Comparison of ENCODE assay signal across 1 fruit fly cellular context in genomic region chrX:6646846-6647245, dm6.
TF ChIP-seq lines count a peak whose summit lies in the region.

No protein-coding gene starts in this region.

TF ChIP-seq in whole organism, prepupa, 60 proteins besides CTCF, POLR2A, EP300 and RAD21 (continued from another document):
- no peak for TF ChIP-seq Eip75B (GFP tag; optimal IDR thresholded peaks at IDR 0.05; lab: Kevin White, UChicago)
- no peak for TF ChIP-seq topi (GFP tag; optimal IDR thresholded peaks at IDR 0.05; lab: Kevin White, UChicago)
